Worm (Caenorhabditis elegans) whole organism, L2 larva: ENCODE results near the gene lin-48.

Experiments
- R02D3.7 ChIP-seq: fragments of 150-350 bp; optimal IDR thresholded peaks from 2 replicates; lab custom pipeline; 2014; ENCODE audit warnings: missing biosample characterization, missing genetic modification characterization
- ZK546.5 ChIP-seq: sonication (generic microtip); optimal IDR thresholded peaks from 2 replicates; lab custom pipeline; 2017; ENCODE audit warnings: missing biosample characterization, missing genetic modification characterization
- alr-1 ChIP-seq: fragments of 150-350 bp; optimal IDR thresholded peaks from 2 replicates; lab custom pipeline; 2014; ENCODE audit warnings: missing biosample characterization, missing genetic modification characterization
- ama-1 ChIP-seq: fragments of 150-350 bp; optimal IDR thresholded peaks from 2 replicates; lab custom pipeline; 2018; ENCODE audit warnings: inconsistent platforms
- ceh-82 ChIP-seq: fragments of 150-350 bp; optimal IDR thresholded peaks from 2 replicates; lab custom pipeline; 2014; ENCODE audit warnings: missing biosample characterization, missing genetic modification characterization
- crh-2 ChIP-seq: sonication (generic microtip); optimal IDR thresholded peaks from 2 replicates; lab custom pipeline; 2017; ENCODE audit warnings: missing biosample characterization, missing genetic modification characterization
- elt-3 ChIP-seq: sonication (generic microtip); optimal IDR thresholded peaks from 2 replicates; lab custom pipeline; 2017; ENCODE audit warnings: missing biosample characterization, missing genetic modification characterization
- lin-13 ChIP-seq: fragments of 150-350 bp; optimal IDR thresholded peaks from 2 replicates; lab custom pipeline; 2014; ENCODE audit warnings: missing biosample characterization, missing genetic modification reagents, missing genetic modification characterization
- nhr-6 ChIP-seq: fragments of 150-350 bp; optimal IDR thresholded peaks from 2 replicates; lab custom pipeline; 2014; ENCODE audit warnings: missing biosample characterization, missing genetic modification characterization
- unc-55 ChIP-seq: fragments of 150-350 bp; sonication (generic microtip); optimal IDR thresholded peaks from 3 replicates; lab custom pipeline; 2014; ENCODE audit warnings: missing biosample characterization, missing genetic modification reagents, missing genetic modification characterization
- ztf-11 ChIP-seq: sonication (generic microtip); optimal IDR thresholded peaks from 2 replicates; lab custom pipeline; 2017; ENCODE audit warnings: missing biosample characterization, missing genetic modification characterization
- ztf-4 ChIP-seq: fragments of 150-350 bp; optimal IDR thresholded peaks from 2 replicates; lab custom pipeline; 2014; ENCODE audit warnings: missing biosample characterization, missing genetic modification characterization

DNA sequence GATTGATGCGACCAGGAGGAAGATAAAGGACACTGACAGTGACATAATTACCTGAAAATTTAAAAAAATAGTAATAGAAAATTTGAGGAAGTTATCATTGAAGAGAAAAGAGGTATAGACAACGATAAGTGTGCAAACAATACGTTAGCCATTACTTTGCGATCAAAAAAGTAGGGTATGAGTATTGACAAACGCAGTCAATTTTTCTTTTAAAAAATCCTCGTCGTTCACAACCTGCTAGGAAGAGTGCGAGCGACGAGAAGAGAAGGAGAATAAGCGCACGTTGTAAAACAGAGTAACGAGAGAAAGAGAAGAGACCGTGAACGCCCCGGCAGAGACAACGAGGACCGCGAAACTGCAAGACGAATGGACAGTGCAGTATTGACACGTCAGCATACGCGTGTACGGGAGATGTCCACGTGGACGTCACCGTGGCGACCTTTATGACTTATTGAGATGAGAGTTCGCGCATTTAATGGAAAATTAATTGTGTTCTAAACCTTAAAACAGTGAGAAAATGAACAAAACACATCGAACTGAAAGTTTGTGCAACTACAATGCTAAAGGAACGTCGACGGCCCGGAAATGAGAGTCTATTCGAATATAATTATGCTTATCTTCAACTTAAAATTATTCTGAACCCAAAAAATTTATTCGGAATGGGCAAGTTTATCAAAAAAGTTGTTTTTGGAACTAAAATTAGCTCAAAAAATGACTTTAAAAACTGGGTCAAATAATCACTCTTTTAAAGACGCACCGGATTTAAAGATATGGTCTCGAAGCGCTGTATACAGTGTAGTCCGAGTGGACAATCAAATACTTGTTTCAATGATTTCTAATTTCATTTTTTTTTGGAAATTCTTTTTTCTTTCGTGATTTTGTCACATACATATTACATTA is 43.6 kb upstream of the lin-48 start, which contains the start of the genes pdi-1 and C14B1.2:
- TF ChIP-seq unc-55 (GFP tag; lab: Kevin White, UChicago): peak; percentile 21
- TF ChIP-seq ZK546.5 (tag; lab: Kevin White, UChicago): no peak
- TF ChIP-seq elt-3 (tag; lab: Kevin White, UChicago): no peak
- no peak for TF ChIP-seq R02D3.7
- no peak for TF ChIP-seq nhr-6
- TF ChIP-seq alr-1 (tag; lab: Kevin White, UChicago): no peak
- no peak for TF ChIP-seq ztf-4 (tag; lab: Kevin White, UChicago)
- TF ChIP-seq lin-13 (GFP tag; lab: Kevin White, UChicago): no peak
- no peak for TF ChIP-seq ama-1 (lab: Kevin White, UChicago)
- no peak for TF ChIP-seq ceh-82
- no peak for TF ChIP-seq ztf-11 (tag; lab: Kevin White, UChicago)
- peak; percentile 92 for TF ChIP-seq crh-2 (tag; lab: Kevin White, UChicago)
